Fruit fly (Drosophila melanogaster) whole organism, embryonic: ENCODE results near the gene Mks1.
A peak's percentile ranks its signal among the peaks of the same experiment; 100 is the strongest.

Experiments used
- Asciz ChIP-seq: fragments of 200-800 bp; sonication (Bioruptor generic); optimal IDR thresholded peaks from 2 replicates; lab custom pipeline; 2017; ENCODE audit warnings: missing biosample characterization, mild to moderate bottlenecking, missing genetic modification characterization, missing genetic modification reagents
- B-H1 ChIP-seq: fragments of 200-800 bp; sonication (Bioruptor generic); IDR thresholded peaks from 3 replicates; pipeline ENCODE4 v1.3.6; 2022; ENCODE audit warnings: missing biosample characterization, missing genetic modification characterization
- CG10543 ChIP-seq: fragments of 200-800 bp; sonication (Bioruptor generic); optimal IDR thresholded peaks from 3 replicates; lab custom pipeline; 2017; ENCODE audit warnings: missing biosample characterization, mild to moderate bottlenecking, missing genetic modification characterization, moderate library complexity
- CG13775 ChIP-seq: fragments of 200-800 bp; sonication (Bioruptor generic); optimal IDR thresholded peaks from 3 replicates; lab custom pipeline; 2017; ENCODE audit warnings: missing biosample characterization, mild to moderate bottlenecking, missing genetic modification characterization
- CG17328 ChIP-seq: fragments of 200-800 bp; sonication (Bioruptor generic); IDR thresholded peaks from 2 replicates; pipeline ENCODE4 v1.3.6; 2022; ENCODE audit warnings: missing biosample characterization, missing genetic modification characterization
- CG17568 ChIP-seq: fragments of 200-800 bp; sonication (Bioruptor generic); optimal IDR thresholded peaks from 2 replicates; lab custom pipeline; 2018; ENCODE audit warnings: missing biosample characterization, mild to moderate bottlenecking, missing genetic modification characterization, moderate library complexity
- CG17612 ChIP-seq: fragments of 200-800 bp; sonication (Bioruptor generic); IDR thresholded peaks from 2 replicates; pipeline ENCODE4 v1.3.6; 2022; ENCODE audit warnings: missing biosample characterization, missing genetic modification characterization
- CG18011 ChIP-seq: fragments of 200-800 bp; sonication (Bioruptor generic); optimal IDR thresholded peaks from 2 replicates; lab custom pipeline; 2017; ENCODE audit warnings: missing biosample characterization, missing genetic modification characterization, mild to moderate bottlenecking, moderate library complexity, missing genotype
- CG18262 ChIP-seq: fragments of 200-800 bp; optimal IDR thresholded peaks from 3 replicates; lab custom pipeline; 2019; ENCODE audit warnings: missing biosample characterization, mild to moderate bottlenecking, missing genetic modification characterization, moderate library complexity
- CG2120 ChIP-seq: fragments of 200-800 bp; sonication (Bioruptor generic); optimal IDR thresholded peaks from 3 replicates; lab custom pipeline; 2016; ENCODE audit warnings: missing biosample characterization, missing genetic modification characterization
- CG3065 ChIP-seq: fragments of 200-800 bp; sonication (Bioruptor generic); optimal IDR thresholded peaks from 2 replicates; lab custom pipeline; 2016; ENCODE audit warnings: missing biosample characterization, missing genetic modification characterization
- CG31388 ChIP-seq: fragments of 200-800 bp; sonication (Bioruptor generic); optimal IDR thresholded peaks from 2 replicates; lab custom pipeline; 2016; ENCODE audit warnings: missing biosample characterization, missing genetic modification characterization
- CG42726 ChIP-seq: fragments of 200-800 bp; sonication (Bioruptor generic); IDR thresholded peaks from 2 replicates; pipeline ENCODE4 v1.3.6; 2022; ENCODE audit warnings: missing biosample characterization, missing genetic modification characterization; ENCODE audit not compliant: partially characterized antibody
- CG43689 ChIP-seq: fragments of 200-800 bp; sonication (Bioruptor generic); IDR thresholded peaks from 2 replicates; pipeline ENCODE4 v1.3.6; 2022; ENCODE audit warnings: missing biosample characterization, missing genetic modification characterization
- CG4707 ChIP-seq: fragments of 200-800 bp; sonication (Bioruptor generic); optimal IDR thresholded peaks from 2 replicates; lab custom pipeline; 2018; ENCODE audit warnings: missing biosample characterization, mild to moderate bottlenecking, missing genetic modification characterization, moderate library complexity
- CG7839 ChIP-seq: fragments of 200-800 bp; sonication (Bioruptor generic); optimal IDR thresholded peaks from 3 replicates; lab custom pipeline; 2018; ENCODE audit warnings: missing biosample characterization, mild to moderate bottlenecking, missing genetic modification characterization, moderate library complexity
- CG8924 ChIP-seq: fragments of 200-800 bp; optimal IDR thresholded peaks from 3 replicates; lab custom pipeline; 2019; ENCODE audit warnings: missing biosample characterization, mild to moderate bottlenecking, missing genetic modification characterization, moderate library complexity
- Dfd ChIP-seq, 2 experiments: fragments of >200 bp; optimal IDR thresholded peaks; 2 replicates each; lab custom pipeline; 2017; ENCODE audit warnings: missing biosample characterization in 2 of 2, missing genetic modification characterization in 2 of 2
- ERR ChIP-seq: fragments of 200-800 bp; sonication (Bioruptor generic); optimal IDR thresholded peaks from 2 replicates; lab custom pipeline; 2016; ENCODE audit warnings: missing biosample characterization, missing genetic modification characterization
- GATAe ChIP-seq: fragments of 200-800 bp; sonication (Bioruptor generic); conservative IDR thresholded peaks from 2 replicates; pipeline ENCODE4 v1.3.6; 2022; ENCODE audit warnings: missing biosample characterization, missing genetic modification characterization
- HLH4C ChIP-seq: fragments of 200-800 bp; sonication (Bioruptor generic); IDR thresholded peaks from 3 replicates; pipeline ENCODE4 v1.3.6; 2022; ENCODE audit warnings: missing biosample characterization, missing genetic modification characterization; ENCODE audit not compliant: partially characterized antibody
- HLH54F ChIP-seq: fragments of 200-800 bp; sonication (Bioruptor generic); optimal IDR thresholded peaks from 3 replicates; lab custom pipeline; 2016; ENCODE audit warnings: missing biosample characterization, missing genetic modification characterization
- Hand ChIP-seq: fragments of 200-800 bp; sonication (Bioruptor generic); optimal IDR thresholded peaks from 2 replicates; lab custom pipeline; 2017; ENCODE audit warnings: mild to moderate bottlenecking, missing biosample characterization, missing genetic modification reagents, missing genetic modification characterization
- Hr51 ChIP-seq, 2 experiments: fragments of 200-800 bp; sonication (Bioruptor generic); optimal IDR thresholded peaks; 2 replicates in 1 of 2; 3 replicates in 1 of 2; lab custom pipeline; 2016 to 2018; ENCODE audit warnings: missing biosample characterization in 2 of 2, missing genetic modification characterization in 2 of 2, mild to moderate bottlenecking in 1 of 2, moderate library complexity in 1 of 2
- Kr ChIP-seq: fragments of 200-800 bp; sonication (Bioruptor generic); optimal IDR thresholded peaks from 2 replicates; lab custom pipeline; 2017; ENCODE audit warnings: missing biosample characterization, mild to moderate bottlenecking, missing genetic modification characterization
- Lim3 ChIP-seq: fragments of 200-800 bp; sonication (Bioruptor generic); IDR thresholded peaks from 2 replicates; pipeline ENCODE4 v1.3.6; 2022; ENCODE audit warnings: missing biosample characterization, missing genetic modification characterization
- Mad ChIP-seq: fragments of 200-800 bp; sonication (Bioruptor generic); optimal IDR thresholded peaks from 2 replicates; lab custom pipeline; 2016; ENCODE audit warnings: missing biosample characterization, missing genetic modification characterization
- Side ChIP-seq: fragments of 200-800 bp; sonication (Bioruptor generic); optimal IDR thresholded peaks from 2 replicates; lab custom pipeline; 2016; ENCODE audit warnings: missing biosample characterization, missing genetic modification characterization
- Ssrp ChIP-seq: fragments of 200-800 bp; sonication (Bioruptor generic); optimal IDR thresholded peaks from 2 replicates; lab custom pipeline; 2018; ENCODE audit warnings: missing biosample characterization, mild to moderate bottlenecking, missing genetic modification characterization, moderate library complexity
- TFAM ChIP-seq: fragments of 200-800 bp; sonication (Bioruptor generic); optimal IDR thresholded peaks from 2 replicates; lab custom pipeline; 2017; ENCODE audit warnings: missing biosample characterization, missing genetic modification characterization, inconsistent platforms
- Tbp ChIP-seq: fragments of >200 bp; optimal IDR thresholded peaks from 2 replicates; lab custom pipeline; 2018; ENCODE audit warnings: missing biosample characterization, missing genetic modification characterization
- Xbp1 ChIP-seq: fragments of 200-800 bp; sonication (Bioruptor generic); optimal IDR thresholded peaks from 3 replicates; lab custom pipeline; 2016; ENCODE audit warnings: missing biosample characterization, mild to moderate bottlenecking, missing genetic modification characterization
- ab ChIP-seq: fragments of 200-800 bp; sonication (Bioruptor generic); optimal IDR thresholded peaks from 2 replicates; lab custom pipeline; 2016; ENCODE audit warnings: missing biosample characterization, missing genetic modification characterization
- crp ChIP-seq, 2 experiments: fragments of 200-800 bp; sonication (Bioruptor generic); optimal IDR thresholded peaks; 2 replicates in 1 of 2; 3 replicates in 1 of 2; lab custom pipeline; 2017; ENCODE audit warnings: missing biosample characterization in 2 of 2, missing genetic modification characterization in 2 of 2, mild to moderate bottlenecking in 1 of 2, moderate library complexity in 1 of 2
- ewg ChIP-seq: fragments of 200-800 bp; sonication (Bioruptor generic); optimal IDR thresholded peaks from 3 replicates; lab custom pipeline; 2017; ENCODE audit warnings: mild to moderate bottlenecking, missing biosample characterization, missing genetic modification reagents, missing genetic modification characterization
- gsb ChIP-seq: fragments of 200-800 bp; sonication (Bioruptor generic); IDR thresholded peaks from 2 replicates; pipeline ENCODE4 v1.3.6; 2022; ENCODE audit warnings: missing biosample characterization, missing genetic modification characterization
- hb ChIP-seq: fragments of 200-800 bp; sonication (Bioruptor generic); IDR thresholded peaks from 3 replicates; pipeline ENCODE4 v1.3.6; 2022; ENCODE audit warnings: missing biosample characterization, missing genetic modification characterization; ENCODE audit not compliant: partially characterized antibody
- hkb ChIP-seq, 2 experiments: fragments of 200-800 bp in 1 of 2; fragments of >200 bp in 1 of 2; sonication (Bioruptor generic) in 1 of 2; IDR thresholded peaks in 1 of 2; optimal IDR thresholded peaks in 1 of 2; 2 replicates each; pipeline versions ENCODE4 v1.3.6 to Lab custom; 2017 to 2022; ENCODE audit warnings: missing biosample characterization in 1 of 2, missing genetic modification characterization in 1 of 2
- maf-S ChIP-seq: fragments of 200-800 bp; sonication (Bioruptor generic); optimal IDR thresholded peaks from 2 replicates; lab custom pipeline; 2016; ENCODE audit warnings: missing biosample characterization, missing genetic modification characterization
- mld ChIP-seq: fragments of 200-800 bp; sonication (Bioruptor generic); IDR thresholded peaks from 3 replicates; pipeline ENCODE4 v1.3.6; 2022; ENCODE audit warnings: missing biosample characterization, missing genetic modification characterization; ENCODE audit not compliant: partially characterized antibody
- prd ChIP-seq, 3 experiments: fragments of >200 bp in 2 of 3; fragments of 200-800 bp in 1 of 3; sonication (Bioruptor generic) in 1 of 3; optimal IDR thresholded peaks in 2 of 3; IDR thresholded peaks in 1 of 3; 2 replicates in 2 of 3; 3 replicates in 1 of 3; pipeline versions ENCODE4 v1.3.6 to Lab custom; 2017 to 2022; ENCODE audit warnings: missing biosample characterization in 1 of 3, missing genetic modification characterization in 1 of 3
- ro ChIP-seq: fragments of 200-800 bp; sonication (Bioruptor generic); IDR thresholded peaks from 2 replicates; pipeline ENCODE4 v1.3.6; 2022; ENCODE audit warnings: missing biosample characterization, missing genetic modification characterization
- schlank ChIP-seq: fragments of 200-800 bp; sonication (Bioruptor generic); optimal IDR thresholded peaks from 2 replicates; lab custom pipeline; 2018; ENCODE audit warnings: missing biosample characterization, mild to moderate bottlenecking, missing genetic modification characterization
- sim ChIP-seq: fragments of 200-800 bp; sonication (Bioruptor generic); IDR thresholded peaks from 2 replicates; pipeline ENCODE4 v1.3.6; 2022; ENCODE audit warnings: missing biosample characterization, missing genetic modification characterization
- sqz ChIP-seq: fragments of 200-800 bp; sonication (Bioruptor generic); optimal IDR thresholded peaks from 3 replicates; lab custom pipeline; 2018; ENCODE audit warnings: missing biosample characterization, mild to moderate bottlenecking, missing genetic modification characterization
- ssp ChIP-seq: fragments of 200-800 bp; sonication (Bioruptor generic); IDR thresholded peaks from 2 replicates; pipeline ENCODE4 v1.3.6; 2022; ENCODE audit warnings: missing biosample characterization, missing genetic modification characterization
- stwl ChIP-seq: fragments of 200-800 bp; sonication (Bioruptor generic); optimal IDR thresholded peaks from 3 replicates; lab custom pipeline; 2018; ENCODE audit warnings: missing biosample characterization, mild to moderate bottlenecking, missing genetic modification characterization, moderate library complexity
- tgo ChIP-seq: fragments of 200-800 bp; sonication (Bioruptor generic); IDR thresholded peaks from 3 replicates; pipeline ENCODE4 v1.3.6; 2022; ENCODE audit warnings: missing biosample characterization, missing genetic modification characterization
- trh ChIP-seq: fragments of 200-800 bp; sonication (Bioruptor generic); optimal IDR thresholded peaks from 2 replicates; lab custom pipeline; 2016; ENCODE audit warnings: missing biosample characterization, missing genetic modification characterization
- usp ChIP-seq: fragments of >200 bp; optimal IDR thresholded peaks from 2 replicates; lab custom pipeline; 2017; ENCODE audit warnings: missing biosample characterization, missing genetic modification characterization

Gene Mks1

dm6 chrX:12496930-12497329, 533 bp upstream of the Mks1 start, which contains the start of gene mdu (continued):
- TF ChIP-seq CG18011 (GFP tag; lab: Kevin White, UChicago) (no peak), CG4707 (GFP tag; lab: Kevin White, UChicago) (no peak), Kr (GFP tag; lab: Kevin White, UChicago) (no peak), GATAe (GFP tag; lab: Robert Waterston, UW) (no peak), Hr51 (GFP tag; optimal IDR thresholded peaks at IDR 0.05; lab: Kevin White, UChicago) (no peak), tgo (GFP tag; lab: Robert Waterston, UW) (no peak; the same call in 2 of the 3 replicates), Ssrp (tag; lab: Kevin White, UChicago) (peak; percentile 25), CG43689 (GFP tag; lab: Robert Waterston, UW) (no peak), Hand (GFP tag; lab: Kevin White, UChicago) (no peak), B-H1 (GFP tag; lab: Robert Waterston, UW) (no peak), mld (GFP tag; lab: Robert Waterston, UW) (0 out of 3 replicates have a peak, but pooled peaks have one; percentile 21), Mad (GFP tag; lab: Kevin White, UChicago) (no peak), sim (GFP tag; lab: Robert Waterston, UW) (no peak), maf-S (GFP tag; lab: Kevin White, UChicago) (no peak), hkb (optimal IDR thresholded peaks at IDR 0.05; lab: Kevin White, UChicago) (no peak), hkb (GFP tag; IDR thresholded peaks at IDR 0.05; lab: Robert Waterston, UW) (no peak), CG42726 (GFP tag; lab: Robert Waterston, UW) (no peak), CG7839 (tag; lab: Kevin White, UChicago) (peak; percentile 46), Dfd (GFP tag; optimal IDR thresholded peaks at IDR 0.05; lab: Kevin White, UChicago) (no peak), CG8924 (no peak), ab (GFP tag; lab: Kevin White, UChicago) (no peak), Tbp (GFP tag; lab: Kevin White, UChicago) (no peak), TFAM (no peak), HLH54F (GFP tag; lab: Kevin White, UChicago) (no peak), prd (optimal IDR thresholded peaks at IDR 0.05; lab: Kevin White, UChicago) (no peak), prd (GFP tag; IDR thresholded peaks at IDR 0.05; lab: Robert Waterston, UW) (peak; percentile 46; the same call in 2 of the 3 replicates), CG3065 (no peak), trh (GFP tag; lab: Kevin White, UChicago) (no peak), hb (GFP tag; lab: Robert Waterston, UW) (0 out of 3 replicates have a peak, but pooled peaks have one; percentile 65), schlank (tag; lab: Kevin White, UChicago) (no peak), CG17612 (GFP tag; lab: Robert Waterston, UW) (no peak), Side (GFP tag; lab: Kevin White, UChicago) (no peak), Lim3 (GFP tag; lab: Robert Waterston, UW) (no peak), CG18262 (peak; percentile 33), ssp (GFP tag; lab: Robert Waterston, UW) (0 out of 2 replicates have a peak, but pooled peaks have one; percentile 30), CG31388 (GFP tag; lab: Kevin White, UChicago) (no peak), stwl (tag; lab: Kevin White, UChicago) (peak; percentile 41), usp (GFP tag; lab: Kevin White, UChicago) (no peak), ewg (GFP tag; lab: Kevin White, UChicago) (no peak), HLH4C (GFP tag; lab: Robert Waterston, UW) (peak; percentile 40; the same call in 2 of the 3 replicates), CG17328 (no peak), ro (GFP tag; lab: Robert Waterston, UW) (no peak), CG10543 (peak; percentile 7), sqz (GFP tag; lab: Kevin White, UChicago) (no peak), crp (GFP tag; optimal IDR thresholded peaks at IDR 0.05; lab: Kevin White, UChicago) (no peak), Xbp1 (GFP tag; lab: Kevin White, UChicago) (peak; percentile 39), ERR (GFP tag; lab: Kevin White, UChicago) (no peak), Asciz (GFP tag; lab: Kevin White, UChicago) (no peak), CG13775 (GFP tag; lab: Kevin White, UChicago) (no peak), CG2120 (GFP tag; lab: Kevin White, UChicago) (peak; percentile 42), gsb (GFP tag; lab: Robert Waterston, UW) (no peak), CG17568 (GFP tag; lab: Kevin White, UChicago) (no peak)
